Worm (Caenorhabditis elegans): ENCODE measurements around the gene tsg-101.

The tsg-101 gene

DNA sequence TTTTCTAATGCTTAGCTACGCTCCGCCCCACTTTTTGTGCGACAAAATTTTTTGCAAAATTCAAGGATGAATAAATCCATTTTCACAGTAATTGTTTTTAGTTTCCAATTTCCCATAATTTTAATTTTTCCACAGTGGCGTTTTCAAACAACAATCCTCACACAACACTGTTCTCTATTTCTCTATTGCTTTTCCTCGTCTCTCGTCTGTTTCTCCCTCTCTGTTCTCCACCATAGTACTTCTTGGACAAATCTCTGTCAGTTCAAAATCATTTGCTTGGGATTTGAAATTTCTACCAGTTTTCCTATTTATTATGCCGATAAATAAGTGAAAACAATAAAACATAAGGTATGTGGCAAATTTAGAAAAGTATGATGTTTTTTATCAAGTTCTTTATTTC is 51.1 kb downstream of the tsg-101 start, which contains the start of gene F58E2.4:
TSS of gene F58E2.4 (plus strand) at position 134 of the 400 bp plus-strand sequence.
- TF ChIP-seq ama-1 (optimal IDR thresholded peaks at IDR 0.05) (no peak), efl-1 (optimal IDR thresholded peaks at IDR 0.05) (peak in 1 of 2 experiments; percentile 53), efl-1 (GFP tag; optimal IDR thresholded peaks at IDR 0.05 in 1 of 2) (no peak), blmp-1 (tag; optimal IDR thresholded peaks at IDR 0.05) (peak; percentile 21)
